Worm (Caenorhabditis elegans): ENCODE data around the gene btb-18.

DNA sequence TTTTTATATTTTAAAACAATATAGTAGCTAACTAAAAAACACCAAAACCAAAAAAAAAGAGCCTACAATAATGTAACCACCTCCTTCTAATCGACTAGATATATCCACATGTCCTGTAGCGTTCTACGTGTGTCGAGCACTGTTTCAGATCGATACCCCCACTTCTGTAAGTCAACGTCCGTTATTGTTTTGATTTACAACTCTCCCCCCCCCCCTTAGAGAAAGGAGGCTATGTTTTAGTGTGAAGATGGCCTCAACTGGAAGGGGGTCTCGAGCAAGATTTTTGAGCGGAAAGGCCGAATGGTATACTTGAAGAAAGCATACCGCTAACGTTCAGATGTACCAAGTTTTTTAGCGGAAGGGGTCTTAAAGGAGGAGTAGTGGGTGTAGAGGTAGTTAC, 20.3 kb upstream of the btb-18 start, which contains the start of gene F02E11.4:
- TF ChIP-seq him-1 (tag; optimal IDR thresholded peaks at IDR 0.05) (no peak), dao-5 (tag; optimal IDR thresholded peaks at IDR 0.05) (no peak)
